Worm (Caenorhabditis elegans): ENCODE data around the gene F13A7.1.

The F13A7.1 gene

ce11 chrV:16417014-16417413 is 39.3 kb upstream of the F13A7.1 start, which contains the start of gene str-55 (continued):
- no peak for TF ChIP-seq snpc-4 (tag; optimal IDR thresholded peaks at IDR 0.05)

DNA sequence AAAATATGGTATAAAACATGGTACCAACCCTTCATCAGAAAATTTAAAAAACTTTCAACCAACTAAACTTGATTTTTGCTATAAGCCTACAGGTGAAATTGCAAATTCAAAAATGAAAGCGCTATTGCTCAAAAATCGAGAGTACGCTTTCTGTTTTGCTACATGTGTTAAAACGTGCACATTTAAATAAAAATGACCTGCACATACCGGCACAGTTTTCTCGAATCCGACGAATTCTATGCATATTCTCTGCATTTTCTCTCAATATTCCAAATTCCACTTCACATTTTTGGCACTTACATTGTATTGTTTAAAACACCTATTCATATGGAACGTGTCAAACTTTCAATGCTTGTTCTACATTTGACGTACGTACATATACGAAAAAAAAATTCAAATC is 32.8 kb upstream of the F13A7.1 start, which contains the start of gene srh-145:
Gene srh-145, plus strand, starts transcription at position 193 of the 400 bp plus-strand sequence.
- TF ChIP-seq snu-23 (GFP tag; optimal IDR thresholded peaks at IDR 0.05): no peak

DNA sequence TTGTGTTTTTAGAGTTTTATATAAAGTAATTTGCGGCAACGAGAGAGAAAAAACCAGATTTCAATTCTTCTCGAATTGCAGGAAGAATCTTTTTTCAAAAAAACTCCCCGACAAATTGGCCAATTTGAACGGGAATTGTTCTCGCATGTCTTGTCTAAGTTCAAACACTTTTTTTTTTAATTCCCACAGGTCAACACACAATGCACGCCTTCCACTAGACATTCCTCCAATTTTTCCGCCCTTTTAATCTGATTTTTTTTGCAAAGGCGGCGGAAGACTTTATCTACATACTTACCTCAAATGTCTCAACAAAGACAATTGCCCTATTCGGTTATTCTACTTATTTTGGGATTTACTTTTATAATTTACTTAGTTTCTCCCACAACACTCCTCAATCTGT is 29.9 kb upstream of the F13A7.1 start, which contains the start of gene F26D2.3:
Gene F26D2.3, plus strand, starts transcription at position 301 of the 400 bp plus-strand sequence.
- TF ChIP-seq mef-2 (tag; optimal IDR thresholded peaks at IDR 0.05) (no peak), hlh-17 (GFP tag; optimal IDR thresholded peaks at IDR 0.05; ENCODE audit: borderline replicate concordance) (no peak), snpc-4 (tag; optimal IDR thresholded peaks at IDR 0.05) (no peak), Y116A8C.19 (tag; optimal IDR thresholded peaks at IDR 0.05; ENCODE audit: borderline replicate concordance) (no peak), ztf-4 (tag; optimal IDR thresholded peaks at IDR 0.05) (no peak), nhr-11 (tag; optimal IDR thresholded peaks at IDR 0.05) (no peak), nhr-77 (tag; optimal IDR thresholded peaks at IDR 0.05) (no peak), mab-9 (GFP tag; IDR thresholded peaks at IDR 0.05) (no peak), isw-1 (GFP tag; IDR thresholded peaks at IDR 0.05) (no peak), unc-130 (tag; optimal IDR thresholded peaks at IDR 0.05) (no peak), nhr-47 (tag; optimal IDR thresholded peaks at IDR 0.05) (no peak), egl-27 (tag; optimal IDR thresholded peaks at IDR 0.05) (no peak), lin-15B (tag; optimal IDR thresholded peaks at IDR 0.05) (no peak), xbp-1 (tag; optimal IDR thresholded peaks at IDR 0.05) (no peak), grh-1 (GFP tag; IDR thresholded peaks at IDR 0.05) (no peak), ztf-11 (tag; optimal IDR thresholded peaks at IDR 0.05) (no peak), C34B4.2 (tag; optimal IDR thresholded peaks at IDR 0.05) (no peak), C04F5.9 (tag; optimal IDR thresholded peaks at IDR 0.05) (no peak), irx-1 (tag; optimal IDR thresholded peaks at IDR 0.05) (no peak), fos-1 (tag; optimal IDR thresholded peaks at IDR 0.05) (no peak)

DNA sequence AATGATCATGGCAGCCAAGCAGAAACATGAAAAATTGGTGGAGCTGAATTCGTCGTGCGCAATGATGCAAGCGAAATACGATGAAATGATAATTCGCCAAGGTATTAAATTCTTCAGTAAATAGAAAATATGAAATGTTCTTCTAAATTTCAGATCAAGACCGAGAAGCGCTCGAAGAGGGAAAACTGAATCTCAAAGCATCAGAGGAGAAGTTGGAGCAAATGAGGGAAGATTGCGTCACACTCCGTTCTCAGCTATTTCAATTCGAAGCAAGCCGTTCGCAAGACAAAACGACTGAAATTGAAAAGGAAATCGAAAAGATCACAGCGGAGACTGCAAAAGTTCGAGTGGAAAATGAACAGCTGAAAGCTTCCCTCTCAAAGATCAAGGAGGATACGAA is 28.6 kb upstream of the F13A7.1 start:
- no peak for TF ChIP-seq hpl-2 (GFP tag; optimal IDR thresholded peaks at IDR 0.05)
- TF ChIP-seq swsn-7 (tag; optimal IDR thresholded peaks at IDR 0.05): no peak
- no peak for TF ChIP-seq tbx-2 (tag; optimal IDR thresholded peaks at IDR 0.05)
- no peak for TF ChIP-seq mdl-1 (tag; optimal IDR thresholded peaks at IDR 0.05)
- TF ChIP-seq hlh-4 (tag; optimal IDR thresholded peaks at IDR 0.05): no peak
- TF ChIP-seq blmp-1 (tag; optimal IDR thresholded peaks at IDR 0.05): no peak
- TF ChIP-seq ceh-63 (GFP tag; optimal IDR thresholded peaks at IDR 0.05): no peak
- TF ChIP-seq unc-130 (tag; optimal IDR thresholded peaks at IDR 0.05): no peak
- no peak for TF ChIP-seq pqm-1 (tag; optimal IDR thresholded peaks at IDR 0.05)
- no peak for TF ChIP-seq nhr-76 (tag; optimal IDR thresholded peaks at IDR 0.05)
- no peak for TF ChIP-seq tlp-1 (tag; optimal IDR thresholded peaks at IDR 0.05)
- no peak for TF ChIP-seq nhr-84 (tag; optimal IDR thresholded peaks at IDR 0.05)
- TF ChIP-seq zag-1 (tag; optimal IDR thresholded peaks at IDR 0.05): no peak
- TF ChIP-seq zip-4 (GFP tag; optimal IDR thresholded peaks at IDR 0.05): no peak

- TF ChIP-seq nhr-71 (tag; optimal IDR thresholded peaks at IDR 0.05): no peak
- TF ChIP-seq efl-1 (optimal IDR thresholded peaks at IDR 0.05): peak in 1 of 2 experiments; percentile 85
- TF ChIP-seq efl-1 (GFP tag; optimal IDR thresholded peaks at IDR 0.05 in 1 of 2): no peak
Observed at ce11 chrV:16405366-16405765, 27.6 kb upstream of the F13A7.1 start.

Measured in whole organism, L1 larva.